Fruit fly (Drosophila melanogaster): ENCODE results near the gene CG10862.

CG10862 gene

dm6 chr3L:3626069-3626468, 28.5 kb downstream of the CG10862 start, which contains the start of gene dar1 (continued):
- TF ChIP-seq lz (GFP tag; optimal IDR thresholded peaks at IDR 0.05) (no peak), CG3919 (GFP tag; optimal IDR thresholded peaks at IDR 0.05) (peak; percentile 35)

- TF ChIP-seq eg (GFP tag; IDR thresholded peaks at IDR 0.05) = peak; percentile 32; the same call in 1 of the 3 replicates
- TF ChIP-seq Ets96B (tag; optimal IDR thresholded peaks at IDR 0.05) = peak; percentile 32
- no peak for TF ChIP-seq Eip78C (GFP tag)
- TF ChIP-seq ss (GFP tag; optimal IDR thresholded peaks at IDR 0.05) = peak; percentile 66 to 72
- TF ChIP-seq Eip75B (GFP tag; optimal IDR thresholded peaks at IDR 0.05) = no peak
- TF ChIP-seq Ets21C (GFP tag; optimal IDR thresholded peaks at IDR 0.05) = no peak
- TF ChIP-seq CG10669 (GFP tag; optimal IDR thresholded peaks at IDR 0.05) = peak; percentile 17
- peak; percentile 43 for TF ChIP-seq CG1621 (tag; optimal IDR thresholded peaks at IDR 0.05)
- peak; percentile 9 for TF ChIP-seq CG32006 (GFP tag; optimal IDR thresholded peaks at IDR 0.05)
- TF ChIP-seq CG9139 (GFP tag; optimal IDR thresholded peaks at IDR 0.05) = no peak
- peak; percentile 29; the same call in 1 of the 3 replicates for TF ChIP-seq CG8119 (GFP tag; IDR thresholded peaks at IDR 0.05)
- 0 out of 2 replicates have a peak, but pooled peaks have one; percentile 22 for TF ChIP-seq CG15336 (GFP tag; IDR thresholded peaks at IDR 0.05)
- TF ChIP-seq CG6163 (GFP tag; IDR thresholded peaks at IDR 0.05) = peak; percentile 37; the same call in 1 of the 3 replicates
- TF ChIP-seq spab (GFP tag; optimal IDR thresholded peaks at IDR 0.05) = peak; percentile 2
- no peak for TF ChIP-seq Sox14 (GFP tag; optimal IDR thresholded peaks at IDR 0.05)
- TF ChIP-seq CG6808 (GFP tag; optimal IDR thresholded peaks at IDR 0.05) = peak; percentile 46
These were observed 29.7 kb downstream of the CG10862 start for dm6 chr3L:3624876-3625275.

dm6 chr3L:3620932-3621331, 33.6 kb downstream of the CG10862 start, which contains the start of gene CG14974:
Gene CG14974, minus strand, starts transcription at chr3L:3621032.
- TF ChIP-seq CG3032 (tag; optimal IDR thresholded peaks at IDR 0.05) (no peak), achi (GFP tag; optimal IDR thresholded peaks at IDR 0.05) (no peak), Eip93F (GFP tag; optimal IDR thresholded peaks at IDR 0.05) (no peak), Met (GFP tag; optimal IDR thresholded peaks at IDR 0.05) (no peak), svp (GFP tag) (no peak), lz (GFP tag; optimal IDR thresholded peaks at IDR 0.05) (no peak), cyc (GFP tag; optimal IDR thresholded peaks at IDR 0.05) (no peak), CG1621 (tag; optimal IDR thresholded peaks at IDR 0.05) (no peak), CG6792 (GFP tag; optimal IDR thresholded peaks at IDR 0.05) (no peak), ss (GFP tag; optimal IDR thresholded peaks at IDR 0.05) (no peak), CG15336 (GFP tag; IDR thresholded peaks at IDR 0.05) (no peak)

- TF ChIP-seq spab (GFP tag; optimal IDR thresholded peaks at IDR 0.05) (peak; percentile 75), achi (GFP tag; optimal IDR thresholded peaks at IDR 0.05) (peak; percentile 83), CG9139 (GFP tag; optimal IDR thresholded peaks at IDR 0.05) (peak; percentile 45), CG16779 (tag; optimal IDR thresholded peaks at IDR 0.05) (no peak), CG15336 (GFP tag; IDR thresholded peaks at IDR 0.05) (peak; percentile 78), CG32006 (GFP tag; optimal IDR thresholded peaks at IDR 0.05) (peak; percentile 84), CG10669 (GFP tag; optimal IDR thresholded peaks at IDR 0.05) (peak; percentile 78), OdsH (GFP tag; optimal IDR thresholded peaks at IDR 0.05) (peak; percentile 88), Lpt (GFP tag; optimal IDR thresholded peaks at IDR 0.05) (peak; percentile 62), vri (GFP tag; optimal IDR thresholded peaks at IDR 0.05) (peak; percentile 85), topi (GFP tag; optimal IDR thresholded peaks at IDR 0.05) (peak; percentile 87), Ets96B (tag; optimal IDR thresholded peaks at IDR 0.05) (peak; percentile 86), CG10631 (GFP tag; optimal IDR thresholded peaks at IDR 0.05) (peak; percentile 84), Sox15 (GFP tag; optimal IDR thresholded peaks at IDR 0.05) (peak; percentile 46), lz (GFP tag; optimal IDR thresholded peaks at IDR 0.05) (peak; percentile 86), cyc (GFP tag; optimal IDR thresholded peaks at IDR 0.05) (peak; percentile 89), fkh (GFP tag; optimal IDR thresholded peaks at IDR 0.05) (peak; percentile 55), dsx (GFP tag; optimal IDR thresholded peaks at IDR 0.05; ENCODE audit: poor library complexity, severe bottlenecking) (peak; percentile 81), CG3032 (tag; optimal IDR thresholded peaks at IDR 0.05) (peak; percentile 80), pdm3 (GFP tag; optimal IDR thresholded peaks at IDR 0.05) (peak; percentile 85), CG34406 (GFP tag; optimal IDR thresholded peaks at IDR 0.05) (peak; percentile 83), CG6854 (GFP tag; optimal IDR thresholded peaks at IDR 0.05) (peak; percentile 77), fd85E (GFP tag; optimal IDR thresholded peaks at IDR 0.05) (no peak), CG4318 (GFP tag; optimal IDR thresholded peaks at IDR 0.05) (peak; percentile 39), salr (GFP tag; optimal IDR thresholded peaks at IDR 0.05) (peak; percentile 53 to 62), CG11762 (GFP tag; optimal IDR thresholded peaks at IDR 0.05; ENCODE audit: insufficient read depth) (peak; percentile 49), Hr4 (GFP tag; optimal IDR thresholded peaks at IDR 0.05) (peak; percentile 77), ss (GFP tag; optimal IDR thresholded peaks at IDR 0.05) (peak; percentile 74 to 78), CG11294 (GFP tag; IDR thresholded peaks at IDR 0.05) (peak; percentile 36; the same call in 1 of the 2 replicates), Sox14 (GFP tag; optimal IDR thresholded peaks at IDR 0.05) (peak; percentile 90), Eip78C (GFP tag) (peak; percentile 95)
These were observed 37.3 kb downstream of the CG10862 start for dm6 chr3L:3617252-3617651.

Measured in whole organism, prepupa.